Fruit fly (Drosophila melanogaster): ENCODE data around the gene mbt.

The mbt gene

dm6 chrX:16610601-16611058, at the start of gene mbt:
Gene mbt (plus strand): TSS chrX:16610685.
- TF ChIP-seq CG17801 (GFP tag; optimal IDR thresholded peaks at IDR 0.05; ENCODE audit: partially characterized antibody), result peak; percentile 7

- no peak for TF ChIP-seq CG17801 (GFP tag; optimal IDR thresholded peaks at IDR 0.05; ENCODE audit: partially characterized antibody)
Measured at dm6 chrX:16562259-16562658, 48.2 kb upstream of the mbt start.

dm6 chrX:16565377-16565776, 45.1 kb upstream of the mbt start:
- TF ChIP-seq CG17801 (GFP tag; optimal IDR thresholded peaks at IDR 0.05; ENCODE audit: partially characterized antibody), result no peak

dm6 chrX:16570572-16571224, 39.8 kb upstream of the mbt start:
- TF ChIP-seq CG17801 (GFP tag; optimal IDR thresholded peaks at IDR 0.05; ENCODE audit: partially characterized antibody), result no peak

- TF ChIP-seq CG17801 (GFP tag; optimal IDR thresholded peaks at IDR 0.05; ENCODE audit: partially characterized antibody), result no peak
Measured at dm6 chrX:16573659-16574058, 36.8 kb upstream of the mbt start.

- TF ChIP-seq CG17801 (GFP tag; optimal IDR thresholded peaks at IDR 0.05; ENCODE audit: partially characterized antibody), result no peak
Measured at dm6 chrX:16574114-16574513, 36.4 kb upstream of the mbt start.

- no peak for TF ChIP-seq CG17801 (GFP tag; optimal IDR thresholded peaks at IDR 0.05; ENCODE audit: partially characterized antibody)
Measured at dm6 chrX:16575097-16575496, 35.4 kb upstream of the mbt start.

- TF ChIP-seq CG17801 (GFP tag; optimal IDR thresholded peaks at IDR 0.05; ENCODE audit: partially characterized antibody), result no peak
Measured at dm6 chrX:16579978-16580377, 30.5 kb upstream of the mbt start.

- TF ChIP-seq CG17801 (GFP tag; optimal IDR thresholded peaks at IDR 0.05; ENCODE audit: partially characterized antibody), result no peak
Measured at dm6 chrX:16581703-16582102, 28.8 kb upstream of the mbt start.

dm6 chrX:16582145-16582544, 28.3 kb upstream of the mbt start:
- no peak for TF ChIP-seq CG17801 (GFP tag; optimal IDR thresholded peaks at IDR 0.05; ENCODE audit: partially characterized antibody)

- TF ChIP-seq CG17801 (GFP tag; optimal IDR thresholded peaks at IDR 0.05; ENCODE audit: partially characterized antibody), result no peak
Measured at dm6 chrX:16583730-16584129, 26.8 kb upstream of the mbt start.

- TF ChIP-seq CG17801 (GFP tag; optimal IDR thresholded peaks at IDR 0.05; ENCODE audit: partially characterized antibody), result no peak
Measured at dm6 chrX:16585569-16585968, 24.9 kb upstream of the mbt start.

- TF ChIP-seq CG17801 (GFP tag; optimal IDR thresholded peaks at IDR 0.05; ENCODE audit: partially characterized antibody), result no peak
Measured at dm6 chrX:16586178-16586890, 24.2 kb upstream of the mbt start.

- no peak for TF ChIP-seq CG17801 (GFP tag; optimal IDR thresholded peaks at IDR 0.05; ENCODE audit: partially characterized antibody)
Measured at dm6 chrX:16587021-16587667, 23.3 kb upstream of the mbt start, which contains the start of gene CanA-14F. Gene CanA-14F (minus strand): TSS chrX:16587172.

- TF ChIP-seq CG17801 (GFP tag; optimal IDR thresholded peaks at IDR 0.05; ENCODE audit: partially characterized antibody), result no peak
Measured at dm6 chrX:16587668-16588046, 22.8 kb upstream of the mbt start, which contains the start of gene CG13014. Gene CG13014 (plus strand): TSS chrX:16587873.

- peak; percentile 20 for TF ChIP-seq CG17801 (GFP tag; optimal IDR thresholded peaks at IDR 0.05; ENCODE audit: partially characterized antibody)
Measured at dm6 chrX:16593418-16593817, 17.1 kb upstream of the mbt start, which contains the start of the genes SMC3 and Ubc7. Gene SMC3 (minus strand): TSS chrX:16593439. Gene Ubc7 (plus strand): TSS chrX:16593677.

All from ovary, adult (tissue).